Worm (Caenorhabditis elegans) whole organism, early embryonic: ENCODE data around the gene F41H10.5.

Experiments used
- B0310.2 ChIP-seq: sonication (generic microtip); optimal IDR thresholded peaks from 2 replicates; lab custom pipeline; 2016; ENCODE audit warnings: mild to moderate bottlenecking, missing genetic modification characterization, missing compliant biosample characterization
- F13C5.2 ChIP-seq: sonication (generic microtip); optimal IDR thresholded peaks from 2 replicates; lab custom pipeline; 2017; ENCODE audit warnings: mild to moderate bottlenecking, missing genetic modification characterization, inconsistent platforms, missing compliant biosample characterization
- aly-1 ChIP-seq: sonication (generic microtip); optimal IDR thresholded peaks from 2 replicates; lab custom pipeline; 2016; ENCODE audit warnings: missing genetic modification characterization, missing compliant biosample characterization
- ama-1 ChIP-seq: fragments of 150-350 bp; optimal IDR thresholded peaks from 2 replicates; lab custom pipeline; 2014
- ceh-13 ChIP-seq: fragments of 200-800 bp; sonication (Bioruptor generic); optimal IDR thresholded peaks from 2 replicates; lab custom pipeline; 2018; ENCODE audit warnings: mild to moderate bottlenecking, missing genetic modification characterization, missing compliant biosample characterization
- ceh-36 ChIP-seq: sonication (generic microtip); optimal IDR thresholded peaks from 2 replicates; lab custom pipeline; 2016; ENCODE audit warnings: missing genetic modification characterization, inconsistent platforms, missing compliant biosample characterization
- ets-7 ChIP-seq: sonication (generic microtip); optimal IDR thresholded peaks from 2 replicates; lab custom pipeline; 2016; ENCODE audit warnings: missing genotype, missing genetic modification characterization, missing compliant biosample characterization
- flt-1 ChIP-seq: fragments of 200-800 bp; sonication (Bioruptor generic); IDR thresholded peaks from 2 replicates; pipeline ENCODE4 v1.3.6; 2022; ENCODE audit warnings: missing genetic modification characterization, missing compliant biosample characterization
- hmbx-1 ChIP-seq: sonication (generic microtip); optimal IDR thresholded peaks from 2 replicates; lab custom pipeline; 2016; ENCODE audit warnings: mild to moderate bottlenecking, missing genetic modification characterization, missing compliant biosample characterization
- hmg-4 ChIP-seq: fragments of 200-800 bp; sonication (Bioruptor generic); optimal IDR thresholded peaks from 2 replicates; lab custom pipeline; 2018; ENCODE audit warnings: mild to moderate bottlenecking, missing genetic modification characterization, missing compliant biosample characterization
- pes-1 ChIP-seq: fragments of 200-800 bp; sonication (Bioruptor generic); IDR thresholded peaks from 2 replicates; pipeline ENCODE4 v1.3.6; 2022; ENCODE audit warnings: missing genetic modification reagents, missing genetic modification characterization, missing compliant biosample characterization
- sea-1 ChIP-seq: fragments of 200-800 bp; sonication (Bioruptor generic); conservative IDR thresholded peaks from 2 replicates; pipeline ENCODE4 v1.3.6; 2022; ENCODE audit warnings: missing genetic modification characterization, missing compliant biosample characterization
- tbx-37 ChIP-seq: fragments of 200-800 bp; sonication (Bioruptor generic); conservative IDR thresholded peaks from 2 replicates; pipeline ENCODE4 v1.3.6; 2022; ENCODE audit warnings: missing genetic modification reagents, missing genetic modification characterization, missing compliant biosample characterization

DNA sequence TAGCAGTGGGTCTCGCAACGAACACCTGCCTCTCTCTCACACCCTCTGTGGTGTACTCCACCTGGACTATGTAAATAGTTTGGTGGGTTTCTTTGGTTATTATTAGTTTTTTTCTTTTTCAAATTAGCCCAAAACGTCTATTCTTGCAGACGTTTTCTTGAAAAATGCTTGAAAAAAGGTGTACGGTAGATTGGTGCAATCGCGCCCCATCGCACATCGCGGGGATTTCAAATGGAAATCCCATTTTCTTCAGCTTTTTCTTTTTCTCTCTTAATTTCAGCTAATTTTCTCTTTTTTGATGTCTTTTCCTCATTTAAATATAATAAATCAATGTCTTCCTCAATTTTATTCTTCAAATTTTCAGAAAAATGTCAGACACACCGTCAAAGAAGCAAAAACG lies 6.6 kb upstream of the F41H10.5 start, which contains the start of gene Y4C6B.1:
- TF ChIP-seq B0310.2 (tag; lab: Kevin White, UChicago) (no peak), ama-1 (no peak), pes-1 (0 out of 2 replicates have a peak, but pooled peaks have one; percentile 41), F13C5.2 (tag; lab: Kevin White, UChicago) (no peak), aly-1 (no peak), ceh-36 (no peak), hmg-4 (GFP tag; lab: Kevin White, UChicago) (no peak), hmbx-1 (tag; lab: Kevin White, UChicago) (no peak), sea-1 (GFP tag; lab: Robert Waterston, UW) (no peak), tbx-37 (GFP tag; lab: Robert Waterston, UW) (no peak), flt-1 (GFP tag; lab: Robert Waterston, UW) (no peak), ets-7 (tag; lab: Kevin White, UChicago) (no peak), ceh-13 (GFP tag; lab: Kevin White, UChicago) (no peak)
